Fruit fly (Drosophila melanogaster) whole organism, embryonic: ENCODE data around the gene Fer3.

Experiments used
- ATbp ChIP-seq: fragments of 200-800 bp; sonication (Bioruptor generic); optimal IDR thresholded peaks from 2 replicates; lab custom pipeline; 2017; ENCODE audit warnings: missing biosample characterization, mild to moderate bottlenecking, missing genetic modification characterization, missing genetic modification reagents
- Atf-2 ChIP-seq: fragments of 200-800 bp; sonication (Bioruptor generic); optimal IDR thresholded peaks from 2 replicates; lab custom pipeline; 2016; ENCODE audit warnings: missing biosample characterization, missing genetic modification characterization
- B-H1 ChIP-seq: fragments of 200-800 bp; sonication (Bioruptor generic); IDR thresholded peaks from 3 replicates; pipeline ENCODE4 v1.3.6; 2022; ENCODE audit warnings: missing biosample characterization, missing genetic modification characterization
- B-H2 ChIP-seq: fragments of 200-800 bp; sonication (Bioruptor generic); optimal IDR thresholded peaks from 2 replicates; lab custom pipeline; 2018; ENCODE audit warnings: missing biosample characterization, mild to moderate bottlenecking, missing genetic modification characterization
- Bdp1 ChIP-seq: fragments of 200-800 bp; sonication (Bioruptor generic); optimal IDR thresholded peaks from 3 replicates; lab custom pipeline; 2016; ENCODE audit warnings: missing biosample characterization, missing genetic modification characterization
- BtbVII ChIP-seq: fragments of 200-800 bp; sonication (Bioruptor generic); optimal IDR thresholded peaks from 3 replicates; lab custom pipeline; 2017; ENCODE audit warnings: missing biosample characterization, mild to moderate bottlenecking, missing genetic modification characterization
- Bteb2 ChIP-seq: fragments of 200-800 bp; sonication (Bioruptor generic); optimal IDR thresholded peaks from 2 replicates; lab custom pipeline; 2016; ENCODE audit warnings: missing biosample characterization, missing genetic modification characterization
- CG10147 ChIP-seq: fragments of 200-800 bp; sonication (Bioruptor generic); optimal IDR thresholded peaks from 2 replicates; lab custom pipeline; 2019; ENCODE audit warnings: missing biosample characterization, mild to moderate bottlenecking, missing genetic modification characterization, moderate library complexity
- CG11696 ChIP-seq: fragments of 200-800 bp; sonication (Bioruptor generic); IDR thresholded peaks from 2 replicates; pipeline ENCODE4 v1.3.6; 2022; ENCODE audit warnings: missing biosample characterization, missing genetic modification characterization
- CG11723 ChIP-seq: fragments of 200-800 bp; sonication (Bioruptor generic); optimal IDR thresholded peaks from 2 replicates; lab custom pipeline; 2017; ENCODE audit warnings: missing biosample characterization, mild to moderate bottlenecking, missing genetic modification characterization
- CG13296 ChIP-seq: fragments of 200-800 bp; sonication (Bioruptor generic); optimal IDR thresholded peaks from 3 replicates; lab custom pipeline; 2018; ENCODE audit warnings: missing biosample characterization, mild to moderate bottlenecking, missing genetic modification characterization
- CG13894 ChIP-seq: fragments of 200-800 bp; sonication (Bioruptor generic); optimal IDR thresholded peaks from 3 replicates; lab custom pipeline; 2018; ENCODE audit warnings: missing biosample characterization, mild to moderate bottlenecking, missing genetic modification characterization, moderate library complexity
- CG1792 ChIP-seq: fragments of 200-800 bp; sonication (Bioruptor generic); optimal IDR thresholded peaks from 2 replicates; lab custom pipeline; 2016; ENCODE audit warnings: missing biosample characterization, missing genetic modification characterization
- CG2678 ChIP-seq: fragments of 200-800 bp; sonication (Bioruptor generic); optimal IDR thresholded peaks from 3 replicates; lab custom pipeline; 2019; ENCODE audit warnings: missing biosample characterization, mild to moderate bottlenecking, missing genetic modification characterization, moderate library complexity
- CG2712 ChIP-seq: fragments of 200-800 bp; optimal IDR thresholded peaks from 3 replicates; lab custom pipeline; 2019; ENCODE audit warnings: missing biosample characterization, mild to moderate bottlenecking, missing genetic modification characterization, moderate library complexity
- CG30403 ChIP-seq: fragments of 200-800 bp; sonication (Bioruptor generic); optimal IDR thresholded peaks from 3 replicates; lab custom pipeline; 2016; ENCODE audit warnings: missing biosample characterization, missing genetic modification characterization
- CG3163 ChIP-seq: fragments of 200-800 bp; sonication (Bioruptor generic); optimal IDR thresholded peaks from 3 replicates; lab custom pipeline; 2016; ENCODE audit warnings: missing biosample characterization, missing genetic modification characterization
- CG33213 ChIP-seq: fragments of 200-800 bp; sonication (Bioruptor generic); optimal IDR thresholded peaks from 3 replicates; lab custom pipeline; 2016; ENCODE audit warnings: missing biosample characterization, missing genetic modification characterization
- CG3838 ChIP-seq: fragments of 200-800 bp; sonication (Bioruptor generic); optimal IDR thresholded peaks from 3 replicates; lab custom pipeline; 2016; ENCODE audit warnings: missing biosample characterization, missing genetic modification characterization
- CG6272 ChIP-seq: fragments of 200-800 bp; sonication (Bioruptor generic); IDR thresholded peaks from 2 replicates; pipeline ENCODE4 v1.3.6; 2022; ENCODE audit warnings: missing biosample characterization, missing genetic modification characterization
- CG7372 ChIP-seq: fragments of 200-800 bp; sonication (Bioruptor generic); IDR thresholded peaks from 2 replicates; pipeline ENCODE4 v1.3.6; 2022; ENCODE audit warnings: missing biosample characterization, missing genetic modification characterization
- CG8388 ChIP-seq: fragments of 200-800 bp; sonication (Bioruptor generic); optimal IDR thresholded peaks from 2 replicates; lab custom pipeline; 2019; ENCODE audit warnings: missing biosample characterization, mild to moderate bottlenecking, missing genetic modification characterization, moderate library complexity
- Deaf1 ChIP-seq: fragments of 200-800 bp; optimal IDR thresholded peaks from 3 replicates; lab custom pipeline; 2019; ENCODE audit warnings: missing biosample characterization, mild to moderate bottlenecking, missing genetic modification characterization, moderate library complexity
- Dip3 ChIP-seq: fragments of 200-800 bp; sonication (Bioruptor generic); optimal IDR thresholded peaks from 3 replicates; lab custom pipeline; 2016; ENCODE audit warnings: missing biosample characterization, missing genetic modification characterization
- E2f2 ChIP-seq: fragments of 200-800 bp; sonication (Bioruptor generic); IDR thresholded peaks from 2 replicates; pipeline ENCODE4 v1.3.6; 2022; ENCODE audit warnings: missing biosample characterization, missing genetic modification characterization
- HLHmδ ChIP-seq: fragments of 200-800 bp; sonication (Bioruptor generic); optimal IDR thresholded peaks from 2 replicates; lab custom pipeline; 2018; ENCODE audit warnings: missing biosample characterization, mild to moderate bottlenecking, missing genetic modification characterization, moderate library complexity
- Hr78 ChIP-seq, 2 experiments: fragments of 200-800 bp in 1 of 2; fragments of >200 bp in 1 of 2; sonication (Bioruptor generic) in 1 of 2; optimal IDR thresholded peaks; 2 replicates each; lab custom pipeline; 2017 to 2019; ENCODE audit warnings: missing biosample characterization in 2 of 2, missing genetic modification characterization in 2 of 2, mild to moderate bottlenecking in 1 of 2, moderate library complexity in 1 of 2
- Meics ChIP-seq: fragments of 200-800 bp; sonication (Bioruptor generic); optimal IDR thresholded peaks from 2 replicates; lab custom pipeline; 2017; ENCODE audit warnings: missing biosample characterization, mild to moderate bottlenecking, missing genetic modification characterization
- Nf-YB ChIP-seq: fragments of 200-800 bp; sonication (Bioruptor generic); optimal IDR thresholded peaks from 3 replicates; lab custom pipeline; 2019; ENCODE audit warnings: missing biosample characterization, mild to moderate bottlenecking, missing genetic modification characterization, moderate library complexity
- Sox100B ChIP-seq: fragments of 200-800 bp; sonication (Bioruptor generic); optimal IDR thresholded peaks from 3 replicates; lab custom pipeline; 2018; ENCODE audit warnings: missing biosample characterization, mild to moderate bottlenecking, missing genetic modification characterization
- Trl ChIP-seq, 3 experiments: fragments of >200 bp in 2 of 3; fragments of 200-800 bp in 1 of 3; sonication (Bioruptor generic) in 1 of 3; optimal IDR thresholded peaks; 2 replicates in 1 of 3; 3 replicates in 2 of 3; lab custom pipeline; 2016 to 2017; ENCODE audit warnings: missing biosample characterization in 1 of 3, missing genetic modification characterization in 1 of 3
- ato ChIP-seq: fragments of 200-800 bp; sonication (Bioruptor generic); IDR thresholded peaks from 2 replicates; pipeline ENCODE4 v1.3.6; 2022; ENCODE audit warnings: missing biosample characterization, missing genetic modification characterization; ENCODE audit not compliant: partially characterized antibody
- bigmax ChIP-seq: fragments of 200-800 bp; sonication (Bioruptor generic); optimal IDR thresholded peaks from 2 replicates; lab custom pipeline; 2018; ENCODE audit warnings: missing biosample characterization, mild to moderate bottlenecking, missing genetic modification characterization
- corto ChIP-seq: fragments of 200-800 bp; sonication (Bioruptor generic); optimal IDR thresholded peaks from 2 replicates; lab custom pipeline; 2016; ENCODE audit warnings: missing biosample characterization, mild to moderate bottlenecking, missing genetic modification characterization, moderate library complexity
- exex ChIP-seq: fragments of 200-800 bp; sonication (Bioruptor generic); optimal IDR thresholded peaks from 4 replicates; lab custom pipeline; 2018; ENCODE audit warnings: missing biosample characterization, mild to moderate bottlenecking, missing genetic modification characterization, moderate library complexity
- grn ChIP-seq: fragments of 200-800 bp; sonication (Bioruptor generic); optimal IDR thresholded peaks from 3 replicates; lab custom pipeline; 2017; ENCODE audit warnings: missing biosample characterization, missing genetic modification characterization
- gsb ChIP-seq: fragments of 200-800 bp; sonication (Bioruptor generic); IDR thresholded peaks from 2 replicates; pipeline ENCODE4 v1.3.6; 2022; ENCODE audit warnings: missing biosample characterization, missing genetic modification characterization
- gt ChIP-seq: fragments of 200-800 bp; sonication (Bioruptor generic); IDR thresholded peaks from 2 replicates; pipeline ENCODE4 v1.3.6; 2022; ENCODE audit warnings: missing biosample characterization, missing genetic modification characterization
- hb ChIP-seq: fragments of 200-800 bp; sonication (Bioruptor generic); IDR thresholded peaks from 3 replicates; pipeline ENCODE4 v1.3.6; 2022; ENCODE audit warnings: missing biosample characterization, missing genetic modification characterization; ENCODE audit not compliant: partially characterized antibody
- mam ChIP-seq: fragments of 200-800 bp; sonication (Bioruptor generic); optimal IDR thresholded peaks from 3 replicates; lab custom pipeline; 2016; ENCODE audit warnings: missing biosample characterization, missing genetic modification characterization
- p53 ChIP-seq: fragments of 200-800 bp; sonication (Bioruptor generic); optimal IDR thresholded peaks from 2 replicates; lab custom pipeline; 2016; ENCODE audit warnings: missing biosample characterization, missing genetic modification characterization
- phol ChIP-seq: fragments of 200-800 bp; sonication (Bioruptor generic); optimal IDR thresholded peaks from 3 replicates; lab custom pipeline; 2018; ENCODE audit warnings: missing biosample characterization, mild to moderate bottlenecking, missing genetic modification characterization, moderate library complexity
- pum ChIP-seq: fragments of 200-800 bp; sonication (Bioruptor generic); optimal IDR thresholded peaks from 2 replicates; lab custom pipeline; 2016; ENCODE audit warnings: missing biosample characterization, missing genetic modification characterization
- pzg ChIP-seq: fragments of 200-800 bp; sonication (Bioruptor generic); optimal IDR thresholded peaks from 3 replicates; lab custom pipeline; 2018; ENCODE audit warnings: missing biosample characterization, mild to moderate bottlenecking, missing genetic modification characterization, moderate library complexity
- schlank ChIP-seq: fragments of 200-800 bp; sonication (Bioruptor generic); optimal IDR thresholded peaks from 2 replicates; lab custom pipeline; 2018; ENCODE audit warnings: missing biosample characterization, mild to moderate bottlenecking, missing genetic modification characterization
- slp2 ChIP-seq: fragments of 200-800 bp; sonication (Bioruptor generic); optimal IDR thresholded peaks from 2 replicates; lab custom pipeline; 2016; ENCODE audit warnings: missing biosample characterization, missing genetic modification characterization
- sug ChIP-seq: fragments of 200-800 bp; optimal IDR thresholded peaks from 2 replicates; lab custom pipeline; 2019; ENCODE audit warnings: missing biosample characterization, mild to moderate bottlenecking, missing genetic modification characterization, moderate library complexity
- tio ChIP-seq: fragments of 200-800 bp; sonication (Bioruptor generic); optimal IDR thresholded peaks from 2 replicates; lab custom pipeline; 2017; ENCODE audit warnings: missing biosample characterization, missing genetic modification characterization, inconsistent platforms
- ttk ChIP-seq: fragments of 200-800 bp; sonication (Bioruptor generic); IDR thresholded peaks from 2 replicates; pipeline ENCODE4 v2.1.2; 2022; ENCODE audit warnings: missing biosample characterization, missing genetic modification characterization
- vvl ChIP-seq: fragments of 200-800 bp; sonication (Bioruptor generic); IDR thresholded peaks from 2 replicates; pipeline ENCODE4 v1.3.6; 2022; ENCODE audit warnings: missing biosample characterization, missing genetic modification characterization

The Fer3 gene

DNA sequence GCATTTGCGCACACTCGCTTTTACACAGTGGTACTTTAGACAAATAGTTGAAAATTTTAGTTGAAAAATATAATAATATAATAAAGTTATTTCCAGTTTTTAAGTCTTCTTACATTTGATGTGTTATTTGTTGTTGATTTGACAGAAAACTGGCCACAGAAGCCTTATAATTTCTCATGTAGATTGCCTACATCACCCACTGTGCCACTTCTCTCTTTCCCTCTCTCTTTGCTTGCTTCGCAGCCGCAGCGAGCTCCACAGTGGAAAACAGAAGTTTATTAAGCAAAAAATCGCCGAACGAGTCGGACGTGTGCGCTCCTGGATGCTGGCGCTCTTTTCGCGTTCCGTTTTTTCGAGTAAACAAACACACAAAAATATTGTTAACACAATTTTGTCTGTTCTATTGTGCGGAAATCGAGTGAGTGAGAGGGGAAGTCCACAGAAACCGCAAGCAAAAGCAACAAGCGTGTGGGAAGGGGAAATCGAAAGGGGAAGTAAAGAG is 38.2 kb downstream of the Fer3 start, which contains the start of gene CG42327 (continued):
- TF ChIP-seq E2f2 (GFP tag; lab: Robert Waterston, UW) (peak; percentile 82), B-H1 (GFP tag; lab: Robert Waterston, UW) (peak; percentile 94), p53 (GFP tag; lab: Kevin White, UChicago) (peak; percentile 55), CG11696 (GFP tag; lab: Robert Waterston, UW) (peak; percentile 89), Dip3 (peak; percentile 48), corto (GFP tag; lab: Kevin White, UChicago) (peak; percentile 92), CG13296 (GFP tag; lab: Kevin White, UChicago) (peak; percentile 87), CG3163 (GFP tag; lab: Kevin White, UChicago) (peak; percentile 89), Atf-2 (GFP tag; lab: Kevin White, UChicago) (peak; percentile 82), Bteb2 (GFP tag; lab: Kevin White, UChicago) (peak; percentile 68), Deaf1 (tag; lab: Kevin White, UChicago) (peak; percentile 72), Sox100B (GFP tag; lab: Kevin White, UChicago) (peak; percentile 92), bigmax (GFP tag; lab: Kevin White, UChicago) (peak; percentile 24), CG33213 (peak; percentile 53), CG3838 (GFP tag; lab: Kevin White, UChicago) (peak; percentile 48), vvl (GFP tag; lab: Robert Waterston, UW) (peak; percentile 98), schlank (tag; lab: Kevin White, UChicago) (peak; percentile 8), gsb (GFP tag; lab: Robert Waterston, UW) (peak; percentile 79), gt (peak; percentile 86), CG11723 (peak; percentile 86), BtbVII (GFP tag; lab: Kevin White, UChicago) (peak; percentile 93), Meics (GFP tag; lab: Kevin White, UChicago) (peak; percentile 90), Bdp1 (GFP tag; lab: Kevin White, UChicago) (peak; percentile 83), grn (no peak), tio (GFP tag; lab: Kevin White, UChicago) (peak; percentile 92), Hr78 (GFP tag; optimal IDR thresholded peaks at IDR 0.05; lab: Kevin White, UChicago) (peak in 1 of 2 experiments; percentile 83), CG1792 (peak; percentile 65), B-H2 (GFP tag; lab: Kevin White, UChicago) (peak; percentile 32), CG13894 (tag; lab: Kevin White, UChicago) (peak; percentile 65), CG8388 (peak; percentile 97), CG10147 (GFP tag; lab: Kevin White, UChicago) (peak; percentile 87), CG30403 (GFP tag; lab: Kevin White, UChicago) (peak; percentile 94), phol (tag; lab: Kevin White, UChicago) (peak; percentile 94), slp2 (GFP tag; lab: Kevin White, UChicago) (peak; percentile 86), HLHmδ (GFP tag; lab: Kevin White, UChicago) (no peak), ttk (GFP tag; lab: Robert Waterston, UW) (peak; percentile 93), CG6272 (GFP tag; lab: Robert Waterston, UW) (peak; percentile 93), CG2712 (tag; lab: Kevin White, UChicago) (peak; percentile 98), hb (no peak), exex (tag; lab: Kevin White, UChicago) (peak; percentile 33), CG7372 (GFP tag; lab: Robert Waterston, UW) (peak; percentile 86), pum (peak; percentile 83), Trl (optimal IDR thresholded peaks at IDR 0.05; lab: Kevin White, UChicago) (peak; percentile 63 to 74), Trl (GFP tag; optimal IDR thresholded peaks at IDR 0.05; lab: Kevin White, UChicago) (peak; percentile 85), sug (tag; lab: Kevin White, UChicago) (peak; percentile 69), mam (GFP tag; lab: Kevin White, UChicago) (peak; percentile 47), ATbp (GFP tag; lab: Kevin White, UChicago) (peak; percentile 96), Nf-YB (GFP tag; lab: Kevin White, UChicago) (peak; percentile 80), ato (GFP tag; lab: Robert Waterston, UW) (0 out of 2 replicates have a peak, but pooled peaks have one; percentile 26), pzg (GFP tag; lab: Kevin White, UChicago) (no peak), CG2678 (peak; percentile 91)
